Fruit fly (Drosophila melanogaster): Measurements from ENCODE around the gene CG32213.

The CG32213 gene

DNA sequence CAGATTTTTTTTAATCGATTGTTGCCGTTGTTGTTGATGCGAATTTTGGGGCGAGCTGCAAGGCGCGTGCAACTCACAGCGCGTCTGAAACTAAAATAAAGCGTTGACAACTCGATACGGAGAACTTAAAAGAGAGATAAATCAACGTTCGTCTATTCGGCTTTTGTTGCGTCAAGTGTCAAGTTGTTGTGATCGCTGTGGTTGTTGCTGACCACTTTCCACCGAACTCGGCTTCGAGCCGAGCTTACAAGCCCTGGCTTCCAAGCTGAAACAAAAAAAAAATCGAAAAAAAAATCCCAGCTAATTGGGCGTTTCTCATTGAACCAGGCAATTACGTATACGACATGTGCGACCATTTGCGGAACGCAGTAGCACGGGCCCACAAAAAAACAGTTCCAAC lies 28.1 kb downstream of the CG32213 start, which contains the start of gene CG9452:
Gene CG9452, minus strand, starts transcription at position 101 of the 400 bp plus-strand sequence.
- TF ChIP-seq CG16779 (GFP tag; IDR thresholded peaks at IDR 0.05) (no peak), cad (GFP tag; optimal IDR thresholded peaks at IDR 0.05) (no peak), CG10462 (GFP tag; optimal IDR thresholded peaks at IDR 0.05) (no peak), kay (GFP tag; optimal IDR thresholded peaks at IDR 0.05) (no peak), CG13287 (GFP tag; IDR thresholded peaks at IDR 0.05; ENCODE audit: partially characterized antibody) (no peak), Rx (GFP tag; IDR thresholded peaks at IDR 0.05) (no peak), stwl (tag; optimal IDR thresholded peaks at IDR 0.05) (no peak), ab (GFP tag; optimal IDR thresholded peaks at IDR 0.05) (no peak), bbx (GFP tag; IDR thresholded peaks at IDR 0.05; ENCODE audit: partially characterized antibody) (no peak), CG11093 (GFP tag; IDR thresholded peaks at IDR 0.05) (no peak), sd (tag; optimal IDR thresholded peaks at IDR 0.05) (no peak), Stat92E (GFP tag; optimal IDR thresholded peaks at IDR 0.05) (no peak), ase (GFP tag; IDR thresholded peaks at IDR 0.05) (no peak), danr (GFP tag; IDR thresholded peaks at IDR 0.05) (no peak), bab2 (GFP tag; optimal IDR thresholded peaks at IDR 0.05) (no peak), tgo (GFP tag; IDR thresholded peaks at IDR 0.05) (no peak), NK7.1 (GFP tag; optimal IDR thresholded peaks at IDR 0.05) (no peak), Sry-β (GFP tag; optimal IDR thresholded peaks at IDR 0.05) (no peak), ems (GFP tag; optimal IDR thresholded peaks at IDR 0.05) (no peak), Ssrp (tag; optimal IDR thresholded peaks at IDR 0.05) (no peak)

DNA sequence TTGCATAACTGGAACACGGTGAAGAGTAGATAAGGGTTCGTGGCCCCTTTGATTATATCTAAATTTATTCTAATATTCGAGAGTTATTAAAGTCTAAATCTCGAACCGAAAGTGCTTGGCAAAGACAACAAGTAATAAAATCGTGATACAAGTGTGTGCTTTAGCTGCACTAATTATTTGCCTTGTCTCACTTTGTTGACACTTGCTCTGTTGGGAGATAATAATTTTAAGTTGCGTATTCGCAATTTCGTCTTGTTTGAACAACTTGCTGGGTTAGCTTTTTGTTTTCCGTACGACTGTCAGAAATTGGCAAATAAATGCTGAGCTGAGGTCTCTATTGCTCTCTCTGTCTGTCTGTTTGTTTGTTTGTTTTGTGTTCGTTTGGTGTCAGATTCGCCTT lies 29.1 kb downstream of the CG32213 start:
- TF ChIP-seq tup (GFP tag; optimal IDR thresholded peaks at IDR 0.05), result no peak
- TF ChIP-seq CG3281 (GFP tag; optimal IDR thresholded peaks at IDR 0.05), result peak; percentile 42
- TF ChIP-seq phol (tag; optimal IDR thresholded peaks at IDR 0.05), result no peak
- TF ChIP-seq CG12769 (tag; optimal IDR thresholded peaks at IDR 0.05), result peak; percentile 0
- TF ChIP-seq CG12071 (GFP tag; optimal IDR thresholded peaks at IDR 0.05), result peak; percentile 45
- TF ChIP-seq unpg (GFP tag; optimal IDR thresholded peaks at IDR 0.05), result no peak
- no peak for TF ChIP-seq CG12299 (tag; optimal IDR thresholded peaks at IDR 0.05)
- peak; percentile 2 for TF ChIP-seq Meics (GFP tag; optimal IDR thresholded peaks at IDR 0.05)
- TF ChIP-seq lov (optimal IDR thresholded peaks at IDR 0.05), result no peak
- no peak for TF ChIP-seq lov (GFP tag; IDR thresholded peaks at IDR 0.05)
- peak; percentile 23 for TF ChIP-seq CG10209 (GFP tag; optimal IDR thresholded peaks at IDR 0.05)
- peak; percentile 81 for TF ChIP-seq Med (GFP tag)
- TF ChIP-seq Asciz (GFP tag; optimal IDR thresholded peaks at IDR 0.05), result peak; percentile 14
- no peak for TF ChIP-seq Sry-δ (GFP tag; optimal IDR thresholded peaks at IDR 0.05)
- TF ChIP-seq CG2120 (GFP tag; optimal IDR thresholded peaks at IDR 0.05), result peak; percentile 6
- no peak for TF ChIP-seq Dip2 (GFP tag; IDR thresholded peaks at IDR 0.05)
- TF ChIP-seq CG18599 (GFP tag; optimal IDR thresholded peaks at IDR 0.05), result peak; percentile 64
- no peak for TF ChIP-seq salm (tag; optimal IDR thresholded peaks at IDR 0.05)
- TF ChIP-seq Lhr (GFP tag; optimal IDR thresholded peaks at IDR 0.05), result no peak
- no peak for TF ChIP-seq CG6854 (GFP tag; optimal IDR thresholded peaks at IDR 0.05)
- no peak for TF ChIP-seq mirr (GFP tag; optimal IDR thresholded peaks at IDR 0.05)
- TF ChIP-seq CG2678 (tag; optimal IDR thresholded peaks at IDR 0.05), result peak; percentile 38
- TF ChIP-seq otp (GFP tag; IDR thresholded peaks at IDR 0.05), result no peak
- TF ChIP-seq Fer1 (GFP tag; optimal IDR thresholded peaks at IDR 0.05), result peak; percentile 29
- no peak for TF ChIP-seq CG14965 (GFP tag; optimal IDR thresholded peaks at IDR 0.05; ENCODE audit: borderline replicate concordance)
- no peak for TF ChIP-seq klu (GFP tag; IDR thresholded peaks at IDR 0.05)
- no peak for TF ChIP-seq ind (GFP tag; optimal IDR thresholded peaks at IDR 0.05)
- no peak for TF ChIP-seq scrt (GFP tag; optimal IDR thresholded peaks at IDR 0.05)
- no peak for TF ChIP-seq CG42726 (GFP tag; IDR thresholded peaks at IDR 0.05; ENCODE audit: partially characterized antibody)
- no peak for TF ChIP-seq bcd (GFP tag; optimal IDR thresholded peaks at IDR 0.05)
- peak; percentile 38 for TF ChIP-seq Hmr (GFP tag; optimal IDR thresholded peaks at IDR 0.05)

Data from whole organism, embryonic.